Worm (Caenorhabditis elegans) whole organism, midembryonic: ENCODE data around the gene mca-3.

Experiments used
- T22C8.4 ChIP-seq: fragments of 200-800 bp; sonication (Bioruptor generic); IDR thresholded peaks from 2 replicates; pipeline ENCODE4 v1.3.6; 2022; ENCODE audit warnings: missing genetic modification characterization, missing compliant biosample characterization
- cog-1 ChIP-seq: sonication (generic microtip); optimal IDR thresholded peaks from 2 replicates; lab custom pipeline; 2016; ENCODE audit warnings: missing genetic modification characterization, missing compliant biosample characterization
- flt-1 ChIP-seq: fragments of 200-800 bp; sonication (Bioruptor generic); IDR thresholded peaks from 2 replicates; pipeline ENCODE4 v1.3.6; 2022; ENCODE audit warnings: missing genetic modification characterization, missing compliant biosample characterization
- klf-2 ChIP-seq: fragments of 200-800 bp; sonication (Bioruptor generic); conservative IDR thresholded peaks from 2 replicates; pipeline ENCODE4 v1.3.6; 2022; ENCODE audit warnings: missing genetic modification reagents, missing genetic modification characterization, missing compliant biosample characterization
- med-1 ChIP-seq: sonication (generic microtip); optimal IDR thresholded peaks from 2 replicates; lab custom pipeline; 2017; ENCODE audit warnings: missing genetic modification characterization, mild to moderate bottlenecking, missing compliant biosample characterization, antibody characterized with exemption, missing genetic modification reagents; ENCODE audit not compliant: insufficient read depth
- ref-1 ChIP-seq: fragments of 200-800 bp; sonication (Bioruptor generic); conservative IDR thresholded peaks from 2 replicates; pipeline ENCODE4 v1.3.6; 2022; ENCODE audit warnings: missing genetic modification reagents, missing genetic modification characterization, missing compliant biosample characterization
- tab-1 ChIP-seq: fragments of 200-800 bp; sonication (Bioruptor generic); IDR thresholded peaks from 2 replicates; pipeline ENCODE4 v1.3.6; 2022; ENCODE audit warnings: missing genetic modification characterization, missing compliant biosample characterization
- ztf-23 ChIP-seq: fragments of 200-800 bp; sonication (Bioruptor generic); IDR thresholded peaks from 2 replicates; pipeline ENCODE4 v1.3.6; 2022; ENCODE audit warnings: missing genetic modification reagents, missing genetic modification characterization, missing compliant biosample characterization
- ztf-29 ChIP-seq: fragments of 200-800 bp; sonication (Bioruptor generic); IDR thresholded peaks from 2 replicates; pipeline ENCODE4 v1.3.6; 2022; ENCODE audit warnings: missing genetic modification reagents, missing genetic modification characterization, missing compliant biosample characterization

The mca-3 gene

ce11 chrIV:3151061-3151460 lies 18.1 kb upstream of the mca-3 start, which contains the start of gene T23E1.1:
Gene T23E1.1 (plus strand): TSS chrIV:3151361.
- TF ChIP-seq cog-1 (tag; lab: Kevin White, UChicago) (no peak), T22C8.4 (no peak), klf-2 (GFP tag; lab: Robert Waterston, UW) (no peak), med-1 (no peak), tab-1 (no peak), flt-1 (GFP tag; lab: Robert Waterston, UW) (no peak), ztf-29 (GFP tag; lab: Robert Waterston, UW) (no peak), ztf-23 (GFP tag; lab: Robert Waterston, UW) (no peak), ref-1 (GFP tag; lab: Robert Waterston, UW) (no peak)

ce11 chrIV:3145587-3145986 lies 12.6 kb upstream of the mca-3 start, which contains the start of gene T23E1.3:
Gene T23E1.3 (plus strand): TSS chrIV:3145887.
- TF ChIP-seq med-1 (no peak), tab-1 (no peak), T22C8.4 (no peak), cog-1 (tag; lab: Kevin White, UChicago) (no peak), ztf-29 (GFP tag; lab: Robert Waterston, UW) (no peak), flt-1 (GFP tag; lab: Robert Waterston, UW) (no peak)

- TF ChIP-seq cog-1 (tag; lab: Kevin White, UChicago) = no peak
- no peak for TF ChIP-seq klf-2 (GFP tag; lab: Robert Waterston, UW)
- no peak for TF ChIP-seq ztf-29 (GFP tag; lab: Robert Waterston, UW)
- no peak for TF ChIP-seq ref-1 (GFP tag; lab: Robert Waterston, UW)
- TF ChIP-seq T22C8.4 = no peak
- no peak for TF ChIP-seq med-1
- no peak for TF ChIP-seq flt-1 (GFP tag; lab: Robert Waterston, UW)
- TF ChIP-seq ztf-23 (GFP tag; lab: Robert Waterston, UW) = no peak
- no peak for TF ChIP-seq tab-1
Observed at ce11 chrIV:3136493-3136892, 3.5 kb upstream of the mca-3 start.

ce11 chrIV:3135000-3135399 lies 2.1 kb upstream of the mca-3 start:
- TF ChIP-seq cog-1 (tag; lab: Kevin White, UChicago) (no peak), ref-1 (GFP tag; lab: Robert Waterston, UW) (no peak), T22C8.4 (no peak), flt-1 (GFP tag; lab: Robert Waterston, UW) (0 out of 2 replicates have a peak, but pooled peaks have one; percentile 24), ztf-23 (GFP tag; lab: Robert Waterston, UW) (no peak)

ce11 chrIV:3131871-3132586 lies 920 bp downstream of the mca-3 start:
- TF ChIP-seq tab-1 = no peak
- TF ChIP-seq ztf-23 (GFP tag; lab: Robert Waterston, UW) = no peak
- TF ChIP-seq T22C8.4 = no peak
- no peak for TF ChIP-seq ztf-29 (GFP tag; lab: Robert Waterston, UW)
- no peak for TF ChIP-seq ref-1 (GFP tag; lab: Robert Waterston, UW)
- TF ChIP-seq med-1 = no peak
- TF ChIP-seq cog-1 (tag; lab: Kevin White, UChicago) = no peak
- no peak for TF ChIP-seq flt-1 (GFP tag; lab: Robert Waterston, UW)
- no peak for TF ChIP-seq klf-2 (GFP tag; lab: Robert Waterston, UW)

ce11 chrIV:3127994-3128393 lies 5.0 kb downstream of the mca-3 start:
- no peak for TF ChIP-seq cog-1 (tag; lab: Kevin White, UChicago)
- TF ChIP-seq ref-1 (GFP tag; lab: Robert Waterston, UW) = no peak
- no peak for TF ChIP-seq klf-2 (GFP tag; lab: Robert Waterston, UW)
- TF ChIP-seq flt-1 (GFP tag; lab: Robert Waterston, UW) = no peak
- no peak for TF ChIP-seq med-1
- no peak for TF ChIP-seq ztf-29 (GFP tag; lab: Robert Waterston, UW)
- TF ChIP-seq ztf-23 (GFP tag; lab: Robert Waterston, UW) = no peak
- no peak for TF ChIP-seq T22C8.4
- TF ChIP-seq tab-1 = no peak

ce11 chrIV:3121060-3121459 lies 11.9 kb downstream of the mca-3 start:
- TF ChIP-seq cog-1 (tag; lab: Kevin White, UChicago) (no peak), tab-1 (no peak), ztf-29 (GFP tag; lab: Robert Waterston, UW) (no peak), flt-1 (GFP tag; lab: Robert Waterston, UW) (no peak), ztf-23 (GFP tag; lab: Robert Waterston, UW) (no peak), klf-2 (GFP tag; lab: Robert Waterston, UW) (no peak), med-1 (no peak), T22C8.4 (no peak)

- TF ChIP-seq med-1 (no peak), ztf-29 (GFP tag; lab: Robert Waterston, UW) (no peak), tab-1 (no peak), ref-1 (GFP tag; lab: Robert Waterston, UW) (no peak), cog-1 (tag; lab: Kevin White, UChicago) (no peak), ztf-23 (GFP tag; lab: Robert Waterston, UW) (no peak), klf-2 (GFP tag; lab: Robert Waterston, UW) (no peak), flt-1 (GFP tag; lab: Robert Waterston, UW) (no peak), T22C8.4 (no peak)
Observed at ce11 chrIV:3101208-3101607, 31.7 kb downstream of the mca-3 start.

ce11 chrIV:3097019-3097418 lies 35.9 kb downstream of the mca-3 start:
- TF ChIP-seq ref-1 (GFP tag; lab: Robert Waterston, UW) = no peak
- no peak for TF ChIP-seq ztf-23 (GFP tag; lab: Robert Waterston, UW)
- TF ChIP-seq cog-1 (tag; lab: Kevin White, UChicago) = no peak
- no peak for TF ChIP-seq med-1
- TF ChIP-seq tab-1 = no peak
- no peak for TF ChIP-seq T22C8.4
- no peak for TF ChIP-seq ztf-29 (GFP tag; lab: Robert Waterston, UW)
- no peak for TF ChIP-seq flt-1 (GFP tag; lab: Robert Waterston, UW)
- no peak for TF ChIP-seq klf-2 (GFP tag; lab: Robert Waterston, UW)
